Worm (Caenorhabditis elegans) whole organism, L4 larva: ENCODE measurements around the gene unc-42.
A peak's percentile ranks its signal among the peaks of the same experiment; 100 is the strongest.

Experiments used
- F44E2.7 ChIP-seq: fragments of 200-800 bp; sonication (Bioruptor generic); IDR thresholded peaks from 2 replicates; pipeline ENCODE4 v2.1.2; 2022; ENCODE audit warnings: missing genetic modification characterization, missing compliant biosample characterization
- F49E8.2 ChIP-seq: sonication (generic microtip); optimal IDR thresholded peaks from 2 replicates; lab custom pipeline; 2016; ENCODE audit warnings: missing compliant biosample characterization, mild to moderate bottlenecking, missing genetic modification characterization, borderline replicate concordance
- T20F7.1 ChIP-seq: fragments of 200-800 bp; sonication (Bioruptor generic); optimal IDR thresholded peaks from 2 replicates; lab custom pipeline; 2018; ENCODE audit warnings: mild to moderate bottlenecking, missing genetic modification characterization, missing compliant biosample characterization
- T26A8.4 ChIP-seq: fragments of 200-800 bp; sonication (Bioruptor generic); IDR thresholded peaks from 2 replicates; pipeline ENCODE4 v1.3.6; 2022; ENCODE audit warnings: missing genetic modification characterization, missing compliant biosample characterization
- Y105C5A.15 ChIP-seq: fragments of 200-800 bp; sonication (Bioruptor generic); IDR thresholded peaks from 2 replicates; pipeline ENCODE4 v1.3.6; 2022; ENCODE audit warnings: missing genetic modification characterization, missing compliant biosample characterization
- ZK337.2 ChIP-seq: fragments of 200-800 bp; sonication (Bioruptor generic); IDR thresholded peaks from 2 replicates; pipeline ENCODE4 v1.3.6; 2022; ENCODE audit warnings: missing genetic modification reagents, missing genetic modification characterization, missing compliant biosample characterization
- aha-1 ChIP-seq: fragments of 150-350 bp; peaks from one replicate; lab custom pipeline; 2014; ENCODE audit warnings: missing biosample characterization, missing genetic modification characterization
- aly-2 ChIP-seq: sonication (generic microtip); optimal IDR thresholded peaks from 2 replicates; lab custom pipeline; 2018; ENCODE audit warnings: missing biosample characterization, missing genetic modification characterization
- ceh-32 ChIP-seq: sonication (generic microtip); optimal IDR thresholded peaks from 2 replicates; lab custom pipeline; 2016; ENCODE audit warnings: mild to moderate bottlenecking, missing genetic modification characterization, missing compliant biosample characterization; ENCODE audit not compliant: poor library complexity
- ceh-44 ChIP-seq: fragments of 200-800 bp; sonication (Bioruptor generic); IDR thresholded peaks from 2 replicates; pipeline ENCODE4 v1.3.6; 2022; ENCODE audit warnings: missing genetic modification reagents, missing genetic modification characterization, missing compliant biosample characterization
- ctbp-1 ChIP-seq: fragments of 200-800 bp; sonication (Bioruptor generic); IDR thresholded peaks from 2 replicates; pipeline ENCODE4 v1.3.6; 2022; ENCODE audit warnings: missing genetic modification reagents, missing genetic modification characterization, missing compliant biosample characterization
- daf-12 ChIP-seq: fragments of 150-350 bp; optimal IDR thresholded peaks from 2 replicates; lab custom pipeline; 2014; ENCODE audit warnings: missing biosample characterization, missing genetic modification reagents, missing genetic modification characterization
- daf-16 ChIP-seq, 3 experiments: sonication (generic microtip); optimal IDR thresholded peaks; 2 replicates each; lab custom pipeline; 2016 to 2017; ENCODE audit warnings: missing genetic modification characterization in 3 of 3, missing genetic modification reagents in 3 of 3, mild to moderate bottlenecking in 2 of 3, missing compliant biosample characterization in 2 of 3, missing biosample characterization in 1 of 3, moderate library complexity in 1 of 3
- daf-8 ChIP-seq: fragments of 200-800 bp; sonication (Bioruptor generic); IDR thresholded peaks from 2 replicates; pipeline ENCODE4 v1.3.6; 2022; ENCODE audit warnings: missing genetic modification characterization, missing compliant biosample characterization
- dmd-6 ChIP-seq: fragments of 200-800 bp; sonication (Bioruptor generic); IDR thresholded peaks from 2 replicates; pipeline ENCODE4 v1.3.6; 2022; ENCODE audit warnings: missing genetic modification reagents, missing genetic modification characterization, missing compliant biosample characterization
- dmd-8 ChIP-seq: fragments of 200-800 bp; sonication (Bioruptor generic); IDR thresholded peaks from 2 replicates; pipeline ENCODE4 v1.3.6; 2022; ENCODE audit warnings: missing genetic modification characterization, missing compliant biosample characterization
- dpl-1 ChIP-seq: fragments of 150-350 bp; optimal IDR thresholded peaks from 2 replicates; lab custom pipeline; 2014; ENCODE audit warnings: missing biosample characterization, missing genetic modification reagents, missing genetic modification characterization
- dve-1 ChIP-seq: sonication (generic microtip); optimal IDR thresholded peaks from 2 replicates; lab custom pipeline; 2017; ENCODE audit warnings: antibody characterized with exemption, mild to moderate bottlenecking, missing genetic modification characterization, missing compliant biosample characterization; ENCODE audit not compliant: insufficient read depth
- hlh-11 ChIP-seq: fragments of 200-800 bp; sonication (Bioruptor generic); optimal IDR thresholded peaks from 2 replicates; lab custom pipeline; 2018; ENCODE audit warnings: mild to moderate bottlenecking, missing genetic modification characterization, missing compliant biosample characterization
- hlh-30 ChIP-seq: sonication (generic microtip); optimal IDR thresholded peaks from 2 replicates; lab custom pipeline; 2017; ENCODE audit warnings: antibody characterized with exemption, mild to moderate bottlenecking, missing genetic modification characterization, missing compliant biosample characterization; ENCODE audit not compliant: insufficient read depth
- hmg-1.1 ChIP-seq: fragments of 200-800 bp; sonication (Bioruptor generic); IDR thresholded peaks from 2 replicates; pipeline ENCODE4 v1.3.6; 2022; ENCODE audit warnings: missing genetic modification reagents, missing genetic modification characterization, missing compliant biosample characterization
- jun-1 ChIP-seq: fragments of 150-350 bp; optimal IDR thresholded peaks from 2 replicates; lab custom pipeline; 2014; ENCODE audit warnings: missing biosample characterization, missing genetic modification reagents, missing genetic modification characterization
- lim-7 ChIP-seq: fragments of 200-800 bp; sonication (Bioruptor generic); IDR thresholded peaks from 2 replicates; pipeline ENCODE4 v1.3.6; 2022; ENCODE audit warnings: missing genetic modification characterization, missing compliant biosample characterization
- lin-13 ChIP-seq: fragments of 150-350 bp; optimal IDR thresholded peaks from 2 replicates; lab custom pipeline; 2014; ENCODE audit warnings: missing biosample characterization, missing genetic modification reagents, missing genetic modification characterization
- lin-15B ChIP-seq: fragments of 150-350 bp; sonication (generic microtip); optimal IDR thresholded peaks from 3 replicates; lab custom pipeline; 2014; ENCODE audit warnings: missing biosample characterization, missing genetic modification characterization
- lin-39 ChIP-seq: fragments of 150-350 bp; optimal IDR thresholded peaks from 2 replicates; lab custom pipeline; 2014; ENCODE audit warnings: missing biosample characterization, missing genetic modification reagents, missing genetic modification characterization
- lir-3 ChIP-seq: sonication (generic microtip); optimal IDR thresholded peaks from 2 replicates; lab custom pipeline; 2016; ENCODE audit warnings: mild to moderate bottlenecking, missing genetic modification characterization, missing compliant biosample characterization
- mdl-1 ChIP-seq, 2 experiments: fragments of 150-350 bp in 1 of 2; sonication (generic microtip) in 1 of 2; optimal IDR thresholded peaks; 2 replicates each; lab custom pipeline; 2014 to 2017; ENCODE audit warnings: missing biosample characterization in 2 of 2, missing genetic modification characterization in 2 of 2
- mes-2 ChIP-seq: sonication (generic microtip); optimal IDR thresholded peaks from 2 replicates; lab custom pipeline; 2016; ENCODE audit warnings: missing genotype, mild to moderate bottlenecking, missing genetic modification characterization, missing compliant biosample characterization; ENCODE audit not compliant: poor library complexity, severe bottlenecking
- mxl-2 ChIP-seq: fragments of 200-800 bp; sonication (Bioruptor generic); conservative IDR thresholded peaks from 2 replicates; pipeline ENCODE4 v1.3.6; 2022; ENCODE audit warnings: missing genetic modification reagents, missing genetic modification characterization, missing compliant biosample characterization
- mxl-3 ChIP-seq: fragments of 200-800 bp; sonication (Bioruptor generic); optimal IDR thresholded peaks from 2 replicates; lab custom pipeline; 2018; ENCODE audit warnings: mild to moderate bottlenecking, missing genetic modification characterization, missing compliant biosample characterization
- nhr-102 ChIP-seq: sonication (generic microtip); optimal IDR thresholded peaks from 2 replicates; lab custom pipeline; 2016; ENCODE audit warnings: mild to moderate bottlenecking, missing genetic modification characterization, moderate library complexity, missing compliant biosample characterization
- nhr-11 ChIP-seq: fragments of 150-350 bp; optimal IDR thresholded peaks from 2 replicates; lab custom pipeline; 2014; ENCODE audit warnings: missing biosample characterization, missing genetic modification characterization
- nhr-28 ChIP-seq: fragments of 150-350 bp; optimal IDR thresholded peaks from 2 replicates; lab custom pipeline; 2014; ENCODE audit warnings: missing biosample characterization, missing genetic modification characterization
- nhr-42 ChIP-seq: fragments of 200-800 bp; sonication (Bioruptor generic); IDR thresholded peaks from 2 replicates; pipeline ENCODE4 v1.3.6; 2022; ENCODE audit warnings: missing genetic modification characterization, missing compliant biosample characterization
- nhr-48 ChIP-seq: sonication (generic microtip); optimal IDR thresholded peaks from 2 replicates; lab custom pipeline; 2016; ENCODE audit warnings: mild to moderate bottlenecking, missing genetic modification characterization, missing compliant biosample characterization
- php-3 ChIP-seq: fragments of 200-800 bp; sonication (Bioruptor generic); IDR thresholded peaks from 2 replicates; pipeline ENCODE4 v1.3.6; 2022; ENCODE audit warnings: missing genetic modification reagents, missing genetic modification characterization, missing compliant biosample characterization
- rbr-2 ChIP-seq: sonication (generic microtip); optimal IDR thresholded peaks from 2 replicates; lab custom pipeline; 2016; ENCODE audit warnings: missing genotype, missing genetic modification characterization, missing compliant biosample characterization
- sdz-12 ChIP-seq: fragments of 200-800 bp; sonication (Bioruptor generic); optimal IDR thresholded peaks from 2 replicates; lab custom pipeline; 2018; ENCODE audit warnings: mild to moderate bottlenecking, missing genetic modification characterization, missing compliant biosample characterization
- skn-1 ChIP-seq: fragments of 150-350 bp; optimal IDR thresholded peaks from 2 replicates; lab custom pipeline; 2014; ENCODE audit warnings: missing biosample characterization, missing genetic modification characterization
- spr-3 ChIP-seq: fragments of 200-800 bp; sonication (Bioruptor generic); optimal IDR thresholded peaks from 2 replicates; lab custom pipeline; 2018; ENCODE audit warnings: mild to moderate bottlenecking, missing genetic modification characterization, missing compliant biosample characterization
- tag-97 ChIP-seq: fragments of 200-800 bp; sonication (Bioruptor generic); IDR thresholded peaks from 2 replicates; pipeline ENCODE4 v1.3.6; 2022; ENCODE audit warnings: missing genetic modification characterization, missing compliant biosample characterization
- unc-39 ChIP-seq: sonication (generic microtip); optimal IDR thresholded peaks from 2 replicates; lab custom pipeline; 2017; ENCODE audit warnings: missing biosample characterization, missing genetic modification characterization
- vab-7 ChIP-seq: fragments of 200-800 bp; sonication (Bioruptor generic); IDR thresholded peaks from 2 replicates; pipeline ENCODE4 v1.3.6; 2022; ENCODE audit warnings: missing genetic modification reagents, missing genetic modification characterization, missing compliant biosample characterization
- zfp-2 ChIP-seq: sonication (generic microtip); optimal IDR thresholded peaks from 2 replicates; lab custom pipeline; 2016; ENCODE audit warnings: mild to moderate bottlenecking, missing genetic modification characterization, missing compliant biosample characterization
- zfp-3 ChIP-seq: fragments of 200-800 bp; sonication (Bioruptor generic); conservative IDR thresholded peaks from 2 replicates; pipeline ENCODE4 v1.3.6; 2022; ENCODE audit warnings: missing genetic modification reagents, missing genetic modification characterization, missing compliant biosample characterization
- zip-2 ChIP-seq: fragments of 150-350 bp; optimal IDR thresholded peaks from 2 replicates; lab custom pipeline; 2014; ENCODE audit warnings: missing biosample characterization, missing genetic modification characterization
- ztf-7 ChIP-seq: fragments of 150-350 bp; optimal IDR thresholded peaks from 2 replicates; lab custom pipeline; 2014; ENCODE audit warnings: missing biosample characterization, missing genetic modification characterization

The unc-42 gene

ce11 chrV:9791332-9791731, 22.1 kb upstream of the unc-42 start, which contains the start of gene lipl-2 (continued):
- TF ChIP-seq daf-16 (GFP tag; optimal IDR thresholded peaks at IDR 0.05; lab: Kevin White, UChicago): no peak
- peak; percentile 90 for TF ChIP-seq daf-16 (tag; optimal IDR thresholded peaks at IDR 0.05; lab: Kevin White, UChicago)
- peak in 1 of 2 experiments; percentile 36 for TF ChIP-seq mdl-1 (tag; optimal IDR thresholded peaks at IDR 0.05; lab: Kevin White, UChicago)
- TF ChIP-seq zip-2 (tag; lab: Kevin White, UChicago): no peak
- no peak for TF ChIP-seq aly-2 (tag; lab: Kevin White, UChicago)
- TF ChIP-seq hlh-30 (tag; lab: Kevin White, UChicago): peak; percentile 37
- no peak for TF ChIP-seq daf-8
- TF ChIP-seq vab-7 (GFP tag; lab: Robert Waterston, UW): no peak
- peak; percentile 32 for TF ChIP-seq mxl-3
- TF ChIP-seq Y105C5A.15 (GFP tag; lab: Robert Waterston, UW): no peak
- TF ChIP-seq zfp-2 (tag; lab: Kevin White, UChicago): no peak
- no peak for TF ChIP-seq hmg-1.1 (GFP tag; lab: Robert Waterston, UW)
- no peak for TF ChIP-seq aha-1
- no peak for TF ChIP-seq lin-39
- TF ChIP-seq F44E2.7 (GFP tag; lab: Robert Waterston, UW): no peak
- TF ChIP-seq unc-39 (tag; lab: Kevin White, UChicago): no peak
- peak; percentile 3 for TF ChIP-seq nhr-102 (tag; lab: Kevin White, UChicago)
- TF ChIP-seq ztf-7 (tag; lab: Kevin White, UChicago): no peak
- no peak for TF ChIP-seq lir-3 (tag; lab: Kevin White, UChicago)
- TF ChIP-seq php-3 (GFP tag; lab: Robert Waterston, UW): peak; percentile 69
- no peak for TF ChIP-seq lim-7 (GFP tag; lab: Robert Waterston, UW)
- no peak for TF ChIP-seq ctbp-1
- no peak for TF ChIP-seq ceh-32 (tag; lab: Kevin White, UChicago)
- TF ChIP-seq ZK337.2 (GFP tag; lab: Robert Waterston, UW): no peak
- no peak for TF ChIP-seq daf-12 (tag; lab: Kevin White, UChicago)
- TF ChIP-seq mes-2 (tag; lab: Kevin White, UChicago): no peak
- peak; percentile 79 for TF ChIP-seq dmd-6 (GFP tag; lab: Robert Waterston, UW)
- peak; percentile 82 for TF ChIP-seq hlh-11 (tag; lab: Kevin White, UChicago)
- peak; percentile 92 for TF ChIP-seq nhr-28 (tag; lab: Kevin White, UChicago)
- no peak for TF ChIP-seq nhr-11 (tag; lab: Kevin White, UChicago)
- no peak for TF ChIP-seq spr-3 (GFP tag; lab: Kevin White, UChicago)
- TF ChIP-seq jun-1: no peak
- no peak for TF ChIP-seq tag-97
- peak; percentile 33 for TF ChIP-seq T20F7.1 (GFP tag; lab: Kevin White, UChicago)
- TF ChIP-seq lin-15B (tag; lab: Kevin White, UChicago): no peak

ce11 chrV:9789657-9790261, 20.6 kb upstream of the unc-42 start, which contains the start of gene ztf-7:
Gene ztf-7 (minus strand): TSS chrV:9789707.
- peak; percentile 92 for TF ChIP-seq lin-13 (GFP tag; lab: Kevin White, UChicago)
- TF ChIP-seq jun-1: peak; percentile 69
- peak; percentile 95 for TF ChIP-seq rbr-2 (tag; lab: Kevin White, UChicago)
- TF ChIP-seq T20F7.1 (GFP tag; lab: Kevin White, UChicago): peak; percentile 91
- TF ChIP-seq mdl-1 (tag; optimal IDR thresholded peaks at IDR 0.05; lab: Kevin White, UChicago): peak; percentile 75 to 98
- peak; percentile 92 for TF ChIP-seq ctbp-1
- no peak for TF ChIP-seq sdz-12 (GFP tag; lab: Kevin White, UChicago)
- TF ChIP-seq zfp-2 (tag; lab: Kevin White, UChicago): peak; percentile 52
- TF ChIP-seq T26A8.4 (GFP tag; lab: Robert Waterston, UW): peak; percentile 96
- no peak for TF ChIP-seq dmd-8 (GFP tag; lab: Robert Waterston, UW)
- TF ChIP-seq nhr-42 (GFP tag; lab: Robert Waterston, UW): peak; percentile 94
- TF ChIP-seq zfp-3 (GFP tag; lab: Robert Waterston, UW): peak; percentile 93
- TF ChIP-seq mxl-2 (GFP tag; lab: Robert Waterston, UW): peak; percentile 77
- TF ChIP-seq ceh-32 (tag; lab: Kevin White, UChicago): peak; percentile 44
- TF ChIP-seq nhr-48 (tag; lab: Kevin White, UChicago): peak; percentile 92
- peak; percentile 51 for TF ChIP-seq F49E8.2 (tag; lab: Kevin White, UChicago)
- peak; percentile 98 for TF ChIP-seq dve-1 (tag; lab: Kevin White, UChicago)
- no peak for TF ChIP-seq ceh-44
- TF ChIP-seq daf-12 (tag; lab: Kevin White, UChicago): no peak
- TF ChIP-seq dpl-1 (GFP tag; lab: Kevin White, UChicago): peak; percentile 87
- TF ChIP-seq zip-2 (tag; lab: Kevin White, UChicago): peak; percentile 70
- TF ChIP-seq skn-1: peak; percentile 29
